Worm (Caenorhabditis elegans) whole organism, mixed stage, embryonic: ENCODE results near the gene fbxb-60.

Source experiments
- bed-3 ChIP-seq: fragments of 200-800 bp; sonication (Bioruptor generic); optimal IDR thresholded peaks from 3 replicates; lab custom pipeline; 2018; ENCODE audit warnings: mild to moderate bottlenecking, missing genetic modification characterization, moderate library complexity, missing compliant biosample characterization
- blmp-1 ChIP-seq: fragments of 150-350 bp; optimal IDR thresholded peaks from 2 replicates; lab custom pipeline; 2014; ENCODE audit warnings: missing biosample characterization, missing genetic modification characterization
- ceh-43 ChIP-seq: fragments of 200-800 bp; sonication (Bioruptor generic); optimal IDR thresholded peaks from 2 replicates; lab custom pipeline; 2018; ENCODE audit warnings: mild to moderate bottlenecking, missing genetic modification characterization, moderate library complexity, missing compliant biosample characterization
- ceh-83 ChIP-seq: fragments of 200-800 bp; sonication (Bioruptor generic); optimal IDR thresholded peaks from 2 replicates; lab custom pipeline; 2018; ENCODE audit warnings: mild to moderate bottlenecking, missing genetic modification characterization, missing compliant biosample characterization
- ces-1 ChIP-seq: fragments of 150-350 bp; optimal IDR thresholded peaks from 2 replicates; lab custom pipeline; 2014; ENCODE audit warnings: missing biosample characterization, missing genetic modification reagents, missing genetic modification characterization
- drap-1 ChIP-seq: fragments of 200-800 bp; sonication (Bioruptor generic); optimal IDR thresholded peaks from 3 replicates; lab custom pipeline; 2018; ENCODE audit warnings: mild to moderate bottlenecking, missing genetic modification characterization, missing compliant biosample characterization
- elt-1 ChIP-seq: sonication (generic microtip); optimal IDR thresholded peaks from 2 replicates; lab custom pipeline; 2017; ENCODE audit warnings: missing genetic modification characterization, mild to moderate bottlenecking, missing compliant biosample characterization, antibody characterized with exemption, moderate library complexity, borderline replicate concordance; ENCODE audit not compliant: insufficient read depth
- elt-3 ChIP-seq: fragments of 150-350 bp; optimal IDR thresholded peaks from 2 replicates; lab custom pipeline; 2014; ENCODE audit warnings: missing biosample characterization, missing genetic modification characterization
- flh-1 ChIP-seq: fragments of 200-800 bp; sonication (Bioruptor generic); optimal IDR thresholded peaks from 2 replicates; lab custom pipeline; 2018; ENCODE audit warnings: mild to moderate bottlenecking, missing genetic modification characterization, moderate library complexity, missing compliant biosample characterization
- ham-2 ChIP-seq: fragments of 200-800 bp; sonication (Bioruptor generic); optimal IDR thresholded peaks from 2 replicates; lab custom pipeline; 2018; ENCODE audit warnings: mild to moderate bottlenecking, missing genetic modification characterization, missing compliant biosample characterization
- hlh-1 ChIP-seq: fragments of 150-350 bp; optimal IDR thresholded peaks from 2 replicates; lab custom pipeline; 2014; ENCODE audit warnings: missing biosample characterization, missing genetic modification reagents, missing genetic modification characterization
- lin-32 ChIP-seq: fragments of 200-800 bp; sonication (Bioruptor generic); optimal IDR thresholded peaks from 2 replicates; lab custom pipeline; 2018; ENCODE audit warnings: mild to moderate bottlenecking, missing genetic modification characterization, missing compliant biosample characterization
- lsy-2 ChIP-seq: fragments of 150-350 bp; optimal IDR thresholded peaks from 2 replicates; lab custom pipeline; 2014; ENCODE audit warnings: missing biosample characterization, missing genetic modification characterization
- mab-5 ChIP-seq: fragments of 150-350 bp; optimal IDR thresholded peaks from 2 replicates; lab custom pipeline; 2014; ENCODE audit warnings: missing biosample characterization, missing genetic modification characterization
- mep-1 ChIP-seq: fragments of 150-350 bp; optimal IDR thresholded peaks from 2 replicates; lab custom pipeline; 2017; ENCODE audit warnings: missing biosample characterization, missing genetic modification reagents, missing genetic modification characterization, inconsistent platforms
- mls-2 ChIP-seq: sonication (generic microtip); optimal IDR thresholded peaks from 2 replicates; lab custom pipeline; 2016; ENCODE audit warnings: mild to moderate bottlenecking, missing genetic modification characterization, moderate library complexity, missing compliant biosample characterization
- nhr-12 ChIP-seq: fragments of 150-350 bp; optimal IDR thresholded peaks from 2 replicates; lab custom pipeline; 2014; ENCODE audit warnings: missing biosample characterization, missing genetic modification characterization
- nhr-2 ChIP-seq: fragments of 150-350 bp; optimal IDR thresholded peaks from 2 replicates; lab custom pipeline; 2014; ENCODE audit warnings: missing biosample characterization, missing genetic modification characterization
- nhr-237 ChIP-seq: fragments of 150-350 bp; optimal IDR thresholded peaks from 2 replicates; lab custom pipeline; 2014; ENCODE audit warnings: missing biosample characterization, missing genetic modification characterization
- nhr-28 ChIP-seq: fragments of 150-350 bp; optimal IDR thresholded peaks from 2 replicates; lab custom pipeline; 2014; ENCODE audit warnings: missing biosample characterization, missing genetic modification characterization
- nhr-76 ChIP-seq: sonication (generic microtip); optimal IDR thresholded peaks from 2 replicates; lab custom pipeline; 2017; ENCODE audit warnings: missing biosample characterization, missing genetic modification characterization
- pha-4 ChIP-seq: fragments of 150-350 bp; optimal IDR thresholded peaks from 2 replicates; lab custom pipeline; 2018; ENCODE audit warnings: missing biosample characterization, missing genetic modification reagents, missing genetic modification characterization
- sem-2 ChIP-seq: fragments of 200-800 bp; sonication (Bioruptor generic); optimal IDR thresholded peaks from 2 replicates; lab custom pipeline; 2018; ENCODE audit warnings: mild to moderate bottlenecking, missing genetic modification characterization, missing compliant biosample characterization
- snpc-4 ChIP-seq: fragments of 150-350 bp; optimal IDR thresholded peaks from 2 replicates; lab custom pipeline; 2014; ENCODE audit warnings: missing biosample characterization, missing genetic modification characterization
- sptf-1 ChIP-seq: sonication (generic microtip); optimal IDR thresholded peaks from 2 replicates; lab custom pipeline; 2017; ENCODE audit warnings: mild to moderate bottlenecking, missing genetic modification characterization, moderate library complexity, missing compliant biosample characterization
- tbx-8 ChIP-seq: fragments of 200-800 bp; sonication (Bioruptor generic); optimal IDR thresholded peaks from 2 replicates; lab custom pipeline; 2018; ENCODE audit warnings: mild to moderate bottlenecking, missing genetic modification characterization, moderate library complexity, missing compliant biosample characterization
- unc-120 ChIP-seq: sonication (generic microtip); optimal IDR thresholded peaks from 2 replicates; lab custom pipeline; 2017; ENCODE audit warnings: missing genetic modification characterization, missing compliant biosample characterization; ENCODE audit not compliant: poor library complexity, severe bottlenecking
- unc-39 ChIP-seq: fragments of 150-350 bp; optimal IDR thresholded peaks from 2 replicates; lab custom pipeline; 2014; ENCODE audit warnings: missing biosample characterization, missing genetic modification characterization
- unc-62 ChIP-seq: fragments of 150-350 bp; optimal IDR thresholded peaks from 2 replicates; lab custom pipeline; 2014; ENCODE audit warnings: missing biosample characterization, missing genetic modification reagents, missing genetic modification characterization
- ztf-11 ChIP-seq: fragments of 150-350 bp; optimal IDR thresholded peaks from 2 replicates; lab custom pipeline; 2014; ENCODE audit warnings: missing biosample characterization, missing genetic modification characterization

fbxb-60 gene

ce11 chrV:19278488-19278887 lies 19.1 kb upstream of the fbxb-60 start:
- no peak for TF ChIP-seq ces-1 (GFP tag; lab: Kevin White, UChicago)
- TF ChIP-seq sptf-1 (tag; lab: Kevin White, UChicago), result no peak
- no peak for TF ChIP-seq unc-62 (GFP tag; lab: Kevin White, UChicago)
- TF ChIP-seq nhr-2, result no peak
- TF ChIP-seq hlh-1 (tag; lab: Kevin White, UChicago), result no peak
- TF ChIP-seq ham-2 (GFP tag; lab: Kevin White, UChicago), result no peak
- TF ChIP-seq unc-120 (tag; lab: Kevin White, UChicago), result no peak
- TF ChIP-seq mep-1 (tag; lab: Kevin White, UChicago), result no peak
- no peak for TF ChIP-seq ceh-43
- TF ChIP-seq elt-1 (tag; lab: Kevin White, UChicago), result no peak
- no peak for TF ChIP-seq elt-3 (tag; lab: Kevin White, UChicago)
- TF ChIP-seq pha-4 (tag; lab: Kevin White, UChicago), result no peak
- no peak for TF ChIP-seq ceh-83
- TF ChIP-seq snpc-4 (tag; lab: Kevin White, UChicago), result no peak
- TF ChIP-seq drap-1 (GFP tag; lab: Kevin White, UChicago), result no peak
- TF ChIP-seq lin-32 (GFP tag; lab: Kevin White, UChicago), result no peak
- no peak for TF ChIP-seq tbx-8 (GFP tag; lab: Kevin White, UChicago)
- no peak for TF ChIP-seq lsy-2 (tag; lab: Kevin White, UChicago)
- TF ChIP-seq blmp-1 (tag; lab: Kevin White, UChicago), result no peak
- no peak for TF ChIP-seq nhr-237 (tag; lab: Kevin White, UChicago)

- TF ChIP-seq nhr-2 (no peak), mab-5 (tag; lab: Kevin White, UChicago) (no peak), ham-2 (GFP tag; lab: Kevin White, UChicago) (no peak), nhr-237 (tag; lab: Kevin White, UChicago) (no peak), ceh-43 (no peak), elt-3 (tag; lab: Kevin White, UChicago) (no peak)
Measured at ce11 chrV:19279888-19280287, 17.7 kb upstream of the fbxb-60 start, which contains the start of gene F21D9.8. Gene F21D9.8, minus strand, starts transcription at chrV:19279988.

- no peak for TF ChIP-seq nhr-237 (tag; lab: Kevin White, UChicago)
- no peak for TF ChIP-seq hlh-1 (tag; lab: Kevin White, UChicago)
- TF ChIP-seq unc-120 (tag; lab: Kevin White, UChicago), result no peak
- TF ChIP-seq lsy-2 (tag; lab: Kevin White, UChicago), result no peak
- TF ChIP-seq, all 35 proteins: peak for 0
Measured at ce11 chrV:19282314-19282713, 15.3 kb upstream of the fbxb-60 start, which contains the start of gene fbxb-117. Gene fbxb-117, plus strand, starts transcription at chrV:19282614.

ce11 chrV:19285921-19286320 lies 11.7 kb upstream of the fbxb-60 start:
- TF ChIP-seq nhr-2 (peak; percentile 1), elt-3 (tag; lab: Kevin White, UChicago) (no peak), drap-1 (GFP tag; lab: Kevin White, UChicago) (no peak), sem-2 (no peak), elt-1 (tag; lab: Kevin White, UChicago) (peak; percentile 91), mab-5 (tag; lab: Kevin White, UChicago) (no peak), unc-62 (GFP tag; lab: Kevin White, UChicago) (no peak)

ce11 chrV:19288073-19288805 lies 9.4 kb upstream of the fbxb-60 start, which contains the start of the genes F55C9.3 and fbxb-57:
Gene F55C9.3, minus strand, starts transcription at chrV:19288173.
Gene fbxb-57, plus strand, starts transcription at chrV:19288755.
- TF ChIP-seq elt-1 (tag; lab: Kevin White, UChicago), result peak; percentile 69
- TF ChIP-seq mep-1 (tag; lab: Kevin White, UChicago), result no peak

ce11 chrV:19293025-19293424 lies 4.6 kb upstream of the fbxb-60 start, which contains the start of gene F55C9.5:
Gene F55C9.5, minus strand, starts transcription at chrV:19293125.
- no peak for TF ChIP-seq hlh-1 (tag; lab: Kevin White, UChicago)
- TF ChIP-seq, all 35 proteins: peak for 0

ce11 chrV:19296723-19297122 lies 887 bp upstream of the fbxb-60 start, which contains the start of gene F55C9.6:
Gene F55C9.6, minus strand, starts transcription at chrV:19296823.
- TF ChIP-seq hlh-1 (tag; lab: Kevin White, UChicago) (no peak), nhr-28 (tag; lab: Kevin White, UChicago) (no peak), ceh-83 (no peak), blmp-1 (tag; lab: Kevin White, UChicago) (no peak), elt-1 (tag; lab: Kevin White, UChicago) (no peak), bed-3 (no peak), mls-2 (tag; lab: Kevin White, UChicago) (no peak), nhr-12 (tag; lab: Kevin White, UChicago) (no peak), flh-1 (GFP tag; lab: Kevin White, UChicago) (no peak), ztf-11 (no peak), ceh-43 (no peak), drap-1 (GFP tag; lab: Kevin White, UChicago) (no peak), unc-39 (tag; lab: Kevin White, UChicago) (no peak), sem-2 (no peak), lin-32 (GFP tag; lab: Kevin White, UChicago) (no peak), mab-5 (tag; lab: Kevin White, UChicago) (no peak), unc-120 (tag; lab: Kevin White, UChicago) (no peak), nhr-237 (tag; lab: Kevin White, UChicago) (no peak), nhr-76 (tag; lab: Kevin White, UChicago) (no peak)
